Worm (Caenorhabditis elegans): ENCODE results near the gene sru-1.

The sru-1 gene

ce11 chrIV:9514132-9514531 lies 25.7 kb downstream of the sru-1 start:
- no peak for TF ChIP-seq unc-62 (GFP tag; optimal IDR thresholded peaks at IDR 0.05)

DNA sequence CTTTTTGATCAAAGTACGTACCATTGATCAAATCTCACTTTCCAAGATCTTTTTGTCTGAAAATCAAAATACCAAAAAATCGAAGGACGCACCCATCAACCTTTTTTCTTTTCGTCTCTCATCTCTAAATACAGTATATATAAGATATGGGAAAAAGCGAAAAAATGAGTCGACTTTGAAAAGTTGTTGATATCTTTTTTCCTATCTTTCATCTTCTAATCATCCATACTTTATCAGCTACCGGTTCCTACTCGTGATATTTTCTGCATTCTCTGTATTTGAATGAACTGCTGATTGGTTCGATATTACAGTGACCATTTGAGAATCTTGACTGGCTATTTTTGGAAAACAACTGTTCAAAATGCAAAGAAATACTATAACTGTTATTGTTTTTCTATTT lies 28.4 kb downstream of the sru-1 start, which contains the start of gene C33A12.19:
C33A12.19 (plus strand) TSS at position 169 of the 400 bp plus-strand sequence.
- no peak for TF ChIP-seq unc-62 (GFP tag; optimal IDR thresholded peaks at IDR 0.05)

DNA sequence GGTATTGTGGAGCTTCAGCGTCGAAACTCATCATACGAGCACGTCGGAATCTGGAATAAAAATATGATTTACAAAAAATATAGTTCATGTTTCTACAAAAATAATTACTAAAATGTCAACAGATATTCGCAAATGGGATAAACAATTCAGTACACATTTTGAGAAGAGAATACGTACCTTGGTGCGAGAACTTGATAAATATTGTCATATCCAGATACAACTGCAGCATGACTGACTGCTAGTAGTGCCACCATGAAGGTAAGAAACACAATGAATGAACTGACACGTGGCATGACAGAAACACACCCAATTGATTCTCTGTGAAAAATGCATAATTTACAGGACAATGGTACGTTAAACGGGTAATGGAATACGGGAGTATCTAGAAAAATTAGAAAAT lies 30.2 kb downstream of the sru-1 start, which contains the start of gene nlp-35:
nlp-35 (minus strand) TSS at position 319 of the 400 bp plus-strand sequence.
- TF ChIP-seq unc-62 (GFP tag; optimal IDR thresholded peaks at IDR 0.05), result no peak

- no peak for TF ChIP-seq unc-62 (GFP tag; optimal IDR thresholded peaks at IDR 0.05)
Measured at ce11 chrIV:9520629-9521028, 32.2 kb downstream of the sru-1 start.

- no peak for TF ChIP-seq unc-62 (GFP tag; optimal IDR thresholded peaks at IDR 0.05)
Measured at ce11 chrIV:9523139-9523538, 34.7 kb downstream of the sru-1 start.

ce11 chrIV:9524849-9525460 lies 36.5 kb downstream of the sru-1 start, which contains the start of gene ndua-5:
Gene ndua-5 (minus strand): TSS chrIV:9524899.
- no peak for TF ChIP-seq unc-62 (GFP tag; optimal IDR thresholded peaks at IDR 0.05)

DNA sequence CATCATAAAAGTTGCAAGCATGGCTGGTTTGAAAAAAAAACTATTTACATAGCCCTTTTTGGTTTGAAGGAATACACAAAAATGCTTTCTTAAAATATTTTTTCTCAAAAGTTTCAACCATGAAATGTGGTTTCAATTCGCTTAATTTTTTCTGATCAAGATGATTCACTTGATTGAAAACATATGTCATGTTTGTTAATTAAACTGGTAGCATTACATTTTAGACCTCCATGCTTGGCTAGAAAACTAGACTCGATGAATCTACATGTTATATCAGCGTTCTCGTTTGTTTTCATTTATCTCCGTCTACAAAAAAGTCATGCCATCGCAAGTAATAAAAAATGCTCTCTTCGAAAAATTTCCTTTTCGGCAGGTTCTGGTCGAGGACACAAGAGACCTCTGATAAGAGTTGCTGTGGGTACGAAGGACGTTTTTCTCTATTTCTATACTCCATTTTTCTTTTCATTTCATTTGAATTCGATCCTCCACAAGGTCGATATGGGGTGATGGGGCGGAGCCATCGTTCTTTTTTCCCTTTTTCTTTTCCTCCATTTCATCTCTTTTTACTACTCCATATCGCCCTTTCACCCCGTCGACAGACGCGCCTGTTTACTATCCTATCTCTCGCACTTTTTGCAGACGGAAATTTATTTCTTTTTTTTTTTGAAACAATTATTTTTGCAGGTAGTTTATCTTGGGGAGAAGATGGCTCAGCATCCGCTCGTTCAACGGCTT lies 37.4 kb downstream of the sru-1 start, which contains the start of gene elo-1:
elo-1 (plus strand) TSS at position 685 of the 735 bp plus-strand sequence.
- no peak for TF ChIP-seq unc-62 (GFP tag; optimal IDR thresholded peaks at IDR 0.05)

ce11 chrIV:9527002-9527401 lies 38.6 kb downstream of the sru-1 start:
- no peak for TF ChIP-seq unc-62 (GFP tag; optimal IDR thresholded peaks at IDR 0.05)

ce11 chrIV:9529647-9530046 lies 41.2 kb downstream of the sru-1 start, which contains the start of gene elo-7:
Gene elo-7 (plus strand): TSS chrIV:9529947.
- TF ChIP-seq unc-62 (GFP tag; optimal IDR thresholded peaks at IDR 0.05), result no peak

DNA sequence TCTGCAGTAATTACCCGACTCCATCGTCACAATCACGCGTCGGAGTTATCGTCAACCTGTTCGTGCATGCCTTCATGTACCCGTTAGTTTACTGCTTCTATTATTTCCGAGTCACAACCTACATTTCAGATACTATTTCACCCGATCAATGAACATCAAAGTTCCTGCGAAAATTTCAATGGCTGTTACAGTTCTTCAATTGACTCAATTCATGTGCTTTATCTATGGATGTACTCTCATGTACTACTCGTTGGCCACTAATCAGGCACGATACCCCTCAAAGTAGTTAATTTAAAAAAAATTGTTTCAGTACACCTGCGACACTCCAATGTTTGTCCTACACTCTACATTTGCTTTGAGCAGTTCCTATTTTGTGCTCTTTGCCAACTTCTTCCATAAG lies 42.4 kb downstream of the sru-1 start:
- TF ChIP-seq unc-62 (GFP tag; optimal IDR thresholded peaks at IDR 0.05), result no peak

DNA sequence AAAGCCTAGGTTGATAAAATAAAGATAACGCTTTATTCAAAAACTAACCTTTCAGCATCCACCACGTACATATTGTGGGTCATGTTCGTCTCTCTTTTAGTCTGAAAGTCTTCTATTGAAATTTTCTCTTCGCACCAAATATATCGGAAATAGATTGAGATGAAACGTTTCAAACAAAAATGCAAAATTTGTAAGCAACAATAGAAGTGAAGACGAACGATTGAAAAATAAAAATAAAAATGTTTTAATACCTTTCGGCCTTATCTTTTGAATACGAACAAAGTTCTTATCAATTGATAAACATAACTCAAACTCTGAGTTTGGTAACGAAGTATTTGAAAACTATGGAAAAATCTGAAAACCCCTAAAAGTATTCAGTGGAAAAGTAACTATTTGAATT lies 44.7 kb downstream of the sru-1 start, which contains the start of gene F56H11.2:
F56H11.2 (minus strand) TSS at position 101 of the 400 bp plus-strand sequence.
- TF ChIP-seq unc-62 (GFP tag; optimal IDR thresholded peaks at IDR 0.05), result no peak

- TF ChIP-seq unc-62 (GFP tag; optimal IDR thresholded peaks at IDR 0.05), result no peak
Measured at ce11 chrIV:9534342-9534741, 45.9 kb downstream of the sru-1 start.

- no peak for TF ChIP-seq unc-62 (GFP tag; optimal IDR thresholded peaks at IDR 0.05)
Measured at ce11 chrIV:9535105-9535504, 46.7 kb downstream of the sru-1 start.

ce11 chrIV:9536124-9536523 lies 47.7 kb downstream of the sru-1 start:
- no peak for TF ChIP-seq unc-62 (GFP tag; optimal IDR thresholded peaks at IDR 0.05)

ce11 chrIV:9537500-9537899 lies 49.1 kb downstream of the sru-1 start:
- no peak for TF ChIP-seq unc-62 (GFP tag; optimal IDR thresholded peaks at IDR 0.05)

- TF ChIP-seq unc-62 (GFP tag; optimal IDR thresholded peaks at IDR 0.05), result no peak
Measured at ce11 chrIV:9538214-9538613, 49.8 kb downstream of the sru-1 start.
